Worm (Caenorhabditis elegans) whole organism, midembryonic: ENCODE results near the gene srx-66.

ENCODE experiments used
- cog-1 ChIP-seq: sonication (generic microtip); optimal IDR thresholded peaks from 2 replicates; lab custom pipeline; 2016; ENCODE audit warnings: missing genetic modification characterization, missing compliant biosample characterization
- flt-1 ChIP-seq: fragments of 200-800 bp; sonication (Bioruptor generic); IDR thresholded peaks from 2 replicates; pipeline ENCODE4 v1.3.6; 2022; ENCODE audit warnings: missing genetic modification characterization, missing compliant biosample characterization
- klf-2 ChIP-seq: fragments of 200-800 bp; sonication (Bioruptor generic); conservative IDR thresholded peaks from 2 replicates; pipeline ENCODE4 v1.3.6; 2022; ENCODE audit warnings: missing genetic modification reagents, missing genetic modification characterization, missing compliant biosample characterization
- ref-1 ChIP-seq: fragments of 200-800 bp; sonication (Bioruptor generic); conservative IDR thresholded peaks from 2 replicates; pipeline ENCODE4 v1.3.6; 2022; ENCODE audit warnings: missing genetic modification reagents, missing genetic modification characterization, missing compliant biosample characterization
- tab-1 ChIP-seq: fragments of 200-800 bp; sonication (Bioruptor generic); IDR thresholded peaks from 2 replicates; pipeline ENCODE4 v1.3.6; 2022; ENCODE audit warnings: missing genetic modification characterization, missing compliant biosample characterization
- ztf-23 ChIP-seq: fragments of 200-800 bp; sonication (Bioruptor generic); IDR thresholded peaks from 2 replicates; pipeline ENCODE4 v1.3.6; 2022; ENCODE audit warnings: missing genetic modification reagents, missing genetic modification characterization, missing compliant biosample characterization
- ztf-29 ChIP-seq: fragments of 200-800 bp; sonication (Bioruptor generic); IDR thresholded peaks from 2 replicates; pipeline ENCODE4 v1.3.6; 2022; ENCODE audit warnings: missing genetic modification reagents, missing genetic modification characterization, missing compliant biosample characterization

- TF ChIP-seq ztf-23 (GFP tag; lab: Robert Waterston, UW) (no peak), cog-1 (tag; lab: Kevin White, UChicago) (no peak), tab-1 (GFP tag; lab: Robert Waterston, UW) (no peak), ref-1 (GFP tag; lab: Robert Waterston, UW) (no peak), flt-1 (GFP tag; lab: Robert Waterston, UW) (no peak), klf-2 (no peak), ztf-29 (GFP tag; lab: Robert Waterston, UW) (no peak)
Measured at ce11 chrV:3945053-3945452, 25.7 kb downstream of the srx-66 start, which contains the start of gene cyp-35B3.
